Fruit fly (Drosophila melanogaster): ENCODE data around the gene Apc2.

The Apc2 gene

dm6 chr3R:24161173-24161811 is 2.5 kb upstream of the Apc2 start, which contains the start of the genes Myo95E and TBC1d7 (continued):
- TF ChIP-seq ewg (GFP tag; optimal IDR thresholded peaks at IDR 0.05) (peak; percentile 72), NC2α (GFP tag; optimal IDR thresholded peaks at IDR 0.05) (no peak), C15 (GFP tag; IDR thresholded peaks at IDR 0.05) (peak; percentile 87), caup (GFP tag; optimal IDR thresholded peaks at IDR 0.05; ENCODE audit: severe bottlenecking) (peak; percentile 83), CG2712 (tag; optimal IDR thresholded peaks at IDR 0.05) (peak; percentile 94), NfI (GFP tag; optimal IDR thresholded peaks at IDR 0.05) (peak; percentile 86), CG6272 (GFP tag; IDR thresholded peaks at IDR 0.05) (peak; percentile 96), E2f1 (GFP tag; IDR thresholded peaks at IDR 0.05) (peak; percentile 93), fru (optimal IDR thresholded peaks at IDR 0.05) (no peak), Spps (tag; optimal IDR thresholded peaks at IDR 0.05) (peak; percentile 67), cg (GFP tag; optimal IDR thresholded peaks at IDR 0.05) (no peak), Dbx (GFP tag; IDR thresholded peaks at IDR 0.05) (peak; percentile 91), Hr39 (optimal IDR thresholded peaks at IDR 0.05) (no peak), CG14667 (GFP tag; IDR thresholded peaks at IDR 0.05) (peak; percentile 95), CG6854 (GFP tag; optimal IDR thresholded peaks at IDR 0.05) (peak; percentile 63), CG8478 (optimal IDR thresholded peaks at IDR 0.05) (no peak), Taf1 (GFP tag; IDR thresholded peaks at IDR 0.05) (peak; percentile 84), CG7839 (tag; optimal IDR thresholded peaks at IDR 0.05) (peak; percentile 92), vfl (GFP tag; optimal IDR thresholded peaks at IDR 0.05) (peak; percentile 61), ttk (GFP tag; IDR thresholded peaks at IDR 0.05) (peak; percentile 92), CG10431 (GFP tag; optimal IDR thresholded peaks at IDR 0.05) (no peak), CG12391 (tag; optimal IDR thresholded peaks at IDR 0.05) (peak; percentile 95), bbx (GFP tag; IDR thresholded peaks at IDR 0.05; ENCODE audit: partially characterized antibody) (peak; percentile 42), CG4424 (GFP tag; optimal IDR thresholded peaks at IDR 0.05) (peak; percentile 85), prd (optimal IDR thresholded peaks at IDR 0.05) (no peak), prd (GFP tag; IDR thresholded peaks at IDR 0.05) (peak; percentile 96), CG13296 (GFP tag; optimal IDR thresholded peaks at IDR 0.05) (peak; percentile 81), CG1832 (GFP tag; optimal IDR thresholded peaks at IDR 0.05) (no peak), CG10462 (GFP tag; optimal IDR thresholded peaks at IDR 0.05) (peak; percentile 40), Camta (GFP tag; optimal IDR thresholded peaks at IDR 0.05) (peak; percentile 12), ham (GFP tag; IDR thresholded peaks at IDR 0.05) (no peak), br (optimal IDR thresholded peaks at IDR 0.05) (no peak), Hand (GFP tag; optimal IDR thresholded peaks at IDR 0.05) (peak; percentile 60), CG15601 (tag; optimal IDR thresholded peaks at IDR 0.05) (no peak), wdn (GFP tag; IDR thresholded peaks at IDR 0.05) (peak; percentile 83), TFAM (GFP tag; optimal IDR thresholded peaks at IDR 0.05) (no peak), mam (GFP tag; optimal IDR thresholded peaks at IDR 0.05) (peak; percentile 56), CG11560 (tag; IDR thresholded peaks at IDR 0.05) (peak; percentile 81), sima (GFP tag; optimal IDR thresholded peaks at IDR 0.05) (no peak), repo (GFP tag; optimal IDR thresholded peaks at IDR 0.05) (peak; percentile 22), NC2β (GFP tag; optimal IDR thresholded peaks at IDR 0.05) (no peak), CG10209 (GFP tag; optimal IDR thresholded peaks at IDR 0.05) (peak; percentile 87), onecut (GFP tag; IDR thresholded peaks at IDR 0.05) (peak; percentile 80), CG3838 (GFP tag; optimal IDR thresholded peaks at IDR 0.05) (peak; percentile 28), CG34376 (GFP tag; optimal IDR thresholded peaks at IDR 0.05) (peak; percentile 74), CG10274 (GFP tag; optimal IDR thresholded peaks at IDR 0.05) (peak; percentile 92), dati (GFP tag; IDR thresholded peaks at IDR 0.05) (peak; percentile 50), Vsx1 (GFP tag; optimal IDR thresholded peaks at IDR 0.05) (no peak), Dip2 (GFP tag; IDR thresholded peaks at IDR 0.05) (no peak), CG3281 (GFP tag; optimal IDR thresholded peaks at IDR 0.05) (peak; percentile 86), CG32532 (GFP tag; IDR thresholded peaks at IDR 0.05) (peak; percentile 92), dpn (GFP tag; optimal IDR thresholded peaks at IDR 0.05) (peak; percentile 7 to 91)

Data from whole organism, embryonic.